Worm (Caenorhabditis elegans) whole organism, late embryonic: ENCODE data around the gene C47E12.12.

Experiments
- ama-1 ChIP-seq: fragments of 150-350 bp; optimal IDR thresholded peaks from 2 replicates; lab custom pipeline; 2014
- ceh-22 ChIP-seq: sonication (generic microtip); optimal IDR thresholded peaks from 2 replicates; lab custom pipeline; 2017; ENCODE audit warnings: missing biosample characterization, missing genetic modification characterization
- ceh-24 ChIP-seq: sonication (generic microtip); optimal IDR thresholded peaks from 2 replicates; lab custom pipeline; 2016; ENCODE audit warnings: mild to moderate bottlenecking, missing genetic modification characterization, missing compliant biosample characterization
- ceh-9 ChIP-seq: sonication (generic microtip); optimal IDR thresholded peaks from 2 replicates; lab custom pipeline; 2016; ENCODE audit warnings: mild to moderate bottlenecking, missing genetic modification characterization, inconsistent platforms, missing compliant biosample characterization
- elt-2 ChIP-seq: sonication (generic microtip); optimal IDR thresholded peaks from 2 replicates; lab custom pipeline; 2016; ENCODE audit warnings: missing genetic modification reagents, missing genetic modification characterization, missing compliant biosample characterization
- hlh-30 ChIP-seq: sonication (generic microtip); optimal IDR thresholded peaks from 2 replicates; lab custom pipeline; 2017; ENCODE audit warnings: antibody characterized with exemption, missing genetic modification characterization, missing compliant biosample characterization; ENCODE audit not compliant: insufficient read depth
- madf-2 ChIP-seq: sonication (generic microtip); optimal IDR thresholded peaks from 2 replicates; lab custom pipeline; 2017; ENCODE audit warnings: missing genetic modification characterization, missing compliant biosample characterization
- pha-4 ChIP-seq: fragments of 150-350 bp; optimal IDR thresholded peaks from 2 replicates; lab custom pipeline; 2018; ENCODE audit warnings: missing biosample characterization, missing genetic modification reagents, missing genetic modification characterization
- pros-1 ChIP-seq: fragments of 150-350 bp; optimal IDR thresholded peaks from 2 replicates; lab custom pipeline; 2014; ENCODE audit warnings: missing biosample characterization, missing genetic modification reagents, missing genetic modification characterization
- ref-2 ChIP-seq: sonication (generic microtip); optimal IDR thresholded peaks from 2 replicates; lab custom pipeline; 2016; ENCODE audit warnings: missing genetic modification characterization, missing compliant biosample characterization
- tbx-7 ChIP-seq: sonication (generic microtip); optimal IDR thresholded peaks from 2 replicates; lab custom pipeline; 2016; ENCODE audit warnings: missing genotype, missing genetic modification characterization, missing compliant biosample characterization
- unc-55 ChIP-seq: sonication (generic microtip); optimal IDR thresholded peaks from 2 replicates; lab custom pipeline; 2017; ENCODE audit warnings: missing biosample characterization, missing genetic modification reagents, missing genetic modification characterization

DNA sequence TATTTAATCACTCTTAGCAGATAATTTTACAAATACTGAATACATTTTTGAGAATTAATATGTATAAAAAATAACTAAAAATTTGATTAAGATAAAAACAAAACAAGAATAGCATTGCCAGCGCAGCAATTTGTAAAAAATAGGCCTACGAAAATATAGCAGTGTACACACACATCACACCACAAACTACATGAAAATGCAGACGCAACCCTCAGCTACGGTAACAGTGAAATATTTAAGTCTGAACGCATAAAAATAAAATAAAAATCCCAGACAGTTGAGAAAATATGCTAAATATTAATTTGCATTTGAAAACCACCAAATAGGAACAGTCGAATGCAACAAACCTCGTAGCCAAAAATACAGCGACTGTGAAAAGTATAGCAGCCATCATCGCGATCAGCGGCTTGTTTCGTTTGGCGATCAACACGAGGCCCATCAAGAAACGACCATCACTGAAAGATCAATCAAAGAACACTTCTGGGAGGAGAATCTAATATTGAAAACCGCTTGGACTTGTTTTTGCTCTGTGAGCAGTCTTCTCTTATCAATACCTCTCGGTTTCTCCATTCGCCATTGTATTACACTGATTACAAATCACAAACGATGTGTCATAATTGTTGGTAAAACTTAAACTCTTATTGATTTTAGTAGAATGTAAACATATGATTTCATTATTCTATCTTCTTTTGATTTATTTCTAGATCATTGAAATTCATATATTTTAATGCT, 26.1 kb upstream of the C47E12.12 start, which contains the start of gene pyp-1:
- TF ChIP-seq tbx-7 (tag; lab: Kevin White, UChicago) (no peak), ref-2 (tag; lab: Kevin White, UChicago) (no peak), pros-1 (tag; lab: Kevin White, UChicago) (no peak), hlh-30 (tag; lab: Kevin White, UChicago) (no peak), unc-55 (GFP tag; lab: Kevin White, UChicago) (no peak), ceh-22 (tag; lab: Kevin White, UChicago) (no peak), ceh-9 (tag; lab: Kevin White, UChicago) (no peak), elt-2 (tag; lab: Kevin White, UChicago) (peak; percentile 6), ama-1 (lab: Kevin White, UChicago) (no peak), madf-2 (tag; lab: Kevin White, UChicago) (no peak), ceh-24 (tag; lab: Kevin White, UChicago) (no peak), pha-4 (no peak)
